Worm (Caenorhabditis elegans) whole organism, mixed stage, embryonic: ENCODE data around the gene mtm-3.

ENCODE experiments used
- M03D4.4 ChIP-seq: sonication (generic microtip); optimal IDR thresholded peaks from 2 replicates; lab custom pipeline; 2017; ENCODE audit warnings: mild to moderate bottlenecking, missing genetic modification characterization, missing compliant biosample characterization
- ces-1 ChIP-seq: fragments of 150-350 bp; optimal IDR thresholded peaks from 2 replicates; lab custom pipeline; 2014; ENCODE audit warnings: missing biosample characterization, missing genetic modification reagents, missing genetic modification characterization
- elt-3 ChIP-seq: fragments of 150-350 bp; optimal IDR thresholded peaks from 2 replicates; lab custom pipeline; 2014; ENCODE audit warnings: missing biosample characterization, missing genetic modification characterization
- ham-2 ChIP-seq: fragments of 200-800 bp; sonication (Bioruptor generic); optimal IDR thresholded peaks from 2 replicates; lab custom pipeline; 2018; ENCODE audit warnings: mild to moderate bottlenecking, missing genetic modification characterization, missing compliant biosample characterization
- lin-32 ChIP-seq: fragments of 200-800 bp; sonication (Bioruptor generic); optimal IDR thresholded peaks from 2 replicates; lab custom pipeline; 2018; ENCODE audit warnings: mild to moderate bottlenecking, missing genetic modification characterization, missing compliant biosample characterization
- lsy-2 ChIP-seq: fragments of 150-350 bp; optimal IDR thresholded peaks from 2 replicates; lab custom pipeline; 2014; ENCODE audit warnings: missing biosample characterization, missing genetic modification characterization
- mab-5 ChIP-seq: fragments of 150-350 bp; optimal IDR thresholded peaks from 2 replicates; lab custom pipeline; 2014; ENCODE audit warnings: missing biosample characterization, missing genetic modification characterization
- nhr-12 ChIP-seq: fragments of 150-350 bp; optimal IDR thresholded peaks from 2 replicates; lab custom pipeline; 2014; ENCODE audit warnings: missing biosample characterization, missing genetic modification characterization
- nhr-2 ChIP-seq: fragments of 150-350 bp; optimal IDR thresholded peaks from 2 replicates; lab custom pipeline; 2014; ENCODE audit warnings: missing biosample characterization, missing genetic modification characterization
- nhr-28 ChIP-seq: fragments of 150-350 bp; optimal IDR thresholded peaks from 2 replicates; lab custom pipeline; 2014; ENCODE audit warnings: missing biosample characterization, missing genetic modification characterization
- pha-4 ChIP-seq: fragments of 150-350 bp; optimal IDR thresholded peaks from 2 replicates; lab custom pipeline; 2018; ENCODE audit warnings: missing biosample characterization, missing genetic modification reagents, missing genetic modification characterization
- snpc-4 ChIP-seq: fragments of 150-350 bp; optimal IDR thresholded peaks from 2 replicates; lab custom pipeline; 2014; ENCODE audit warnings: missing biosample characterization, missing genetic modification characterization
- unc-62 ChIP-seq: fragments of 150-350 bp; optimal IDR thresholded peaks from 2 replicates; lab custom pipeline; 2014; ENCODE audit warnings: missing biosample characterization, missing genetic modification reagents, missing genetic modification characterization
- ztf-11 ChIP-seq: fragments of 150-350 bp; optimal IDR thresholded peaks from 2 replicates; lab custom pipeline; 2014; ENCODE audit warnings: missing biosample characterization, missing genetic modification characterization

- TF ChIP-seq nhr-28 (tag; lab: Kevin White, UChicago), result no peak
- no peak for TF ChIP-seq lsy-2 (tag; lab: Kevin White, UChicago)
- no peak for TF ChIP-seq ztf-11
- TF ChIP-seq snpc-4, result no peak
- TF ChIP-seq ces-1, result no peak
- no peak for TF ChIP-seq unc-62 (GFP tag; lab: Kevin White, UChicago)
- TF ChIP-seq lin-32, result no peak
- TF ChIP-seq ham-2 (GFP tag; lab: Kevin White, UChicago), result no peak
- TF ChIP-seq M03D4.4 (tag; lab: Kevin White, UChicago), result no peak
- TF ChIP-seq elt-3 (tag; lab: Kevin White, UChicago), result no peak
- TF ChIP-seq nhr-12 (tag; lab: Kevin White, UChicago), result no peak
- no peak for TF ChIP-seq pha-4 (tag; lab: Kevin White, UChicago)
- TF ChIP-seq nhr-2 (tag; lab: Kevin White, UChicago), result no peak
- TF ChIP-seq mab-5 (tag; lab: Kevin White, UChicago), result no peak
Measured at ce11 chrIII:3798416-3798815, 1.9 kb downstream of the mtm-3 start.
